Worm (Caenorhabditis elegans): ENCODE measurements around the gene Y50E8A.2.

Gene Y50E8A.2

DNA sequence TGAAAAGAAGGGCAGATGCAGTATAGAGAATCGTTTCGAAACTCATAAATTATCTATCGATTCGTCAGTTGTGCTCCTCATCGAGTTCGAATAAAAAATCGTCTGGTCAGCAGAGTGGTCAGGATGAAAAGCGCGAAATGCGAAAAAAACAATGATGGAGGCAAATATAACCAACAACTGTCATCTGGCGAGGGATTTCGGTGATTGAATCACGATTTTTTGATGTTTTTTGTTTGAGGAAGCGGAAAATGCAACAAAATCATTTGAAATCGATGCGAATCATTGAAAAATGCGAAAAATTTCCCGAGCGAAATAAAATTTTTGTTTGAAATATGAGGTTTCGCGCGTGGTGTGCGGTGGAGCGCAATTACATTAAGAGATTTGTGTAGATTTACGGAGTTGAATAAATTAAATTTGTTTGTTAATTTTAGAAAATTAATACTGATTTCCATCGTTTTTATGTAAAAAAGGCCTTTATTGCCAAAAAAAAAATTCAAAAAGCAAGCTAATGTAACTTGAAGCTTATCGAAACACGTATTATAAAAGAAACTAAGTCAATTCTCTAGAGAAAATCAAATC, 5.6 kb upstream of the Y50E8A.2 start, which contains the start of gene unc-61 (continued):
- no peak for TF ChIP-seq daf-12 (tag; optimal IDR thresholded peaks at IDR 0.05)
- no peak for TF ChIP-seq zag-1 (tag; optimal IDR thresholded peaks at IDR 0.05)
- TF ChIP-seq ces-1 (GFP tag; optimal IDR thresholded peaks at IDR 0.05) = peak; percentile 27
- peak; percentile 87 for TF ChIP-seq nhr-6 (tag; optimal IDR thresholded peaks at IDR 0.05)
- peak; percentile 52 for TF ChIP-seq R02D3.7 (tag; optimal IDR thresholded peaks at IDR 0.05)
- no peak for TF ChIP-seq hlh-30 (tag; optimal IDR thresholded peaks at IDR 0.05; ENCODE audit: insufficient read depth)
- TF ChIP-seq gei-8 (GFP tag; optimal IDR thresholded peaks at IDR 0.05) = no peak
- no peak for TF ChIP-seq F10B5.3 (tag; optimal IDR thresholded peaks at IDR 0.05)
- no peak for TF ChIP-seq ceh-44 (GFP tag; IDR thresholded peaks at IDR 0.05)
- TF ChIP-seq rbr-2 (tag; optimal IDR thresholded peaks at IDR 0.05) = no peak
- no peak for TF ChIP-seq fos-1 (tag; optimal IDR thresholded peaks at IDR 0.05)
- no peak for TF ChIP-seq nhr-111 (GFP tag; optimal IDR thresholded peaks at IDR 0.05)
- TF ChIP-seq lin-38 (GFP tag; IDR thresholded peaks at IDR 0.05) = peak; percentile 85; the same call in 1 of the 2 replicates
- TF ChIP-seq dmd-6 (GFP tag; IDR thresholded peaks at IDR 0.05) = no peak
- TF ChIP-seq ceh-20 (GFP tag; IDR thresholded peaks at IDR 0.05) = no peak
- no peak for TF ChIP-seq nhr-11 (tag; optimal IDR thresholded peaks at IDR 0.05)
- peak; percentile 35 for TF ChIP-seq mes-2 (tag; optimal IDR thresholded peaks at IDR 0.05; ENCODE audit: poor library complexity, severe bottlenecking)

DNA sequence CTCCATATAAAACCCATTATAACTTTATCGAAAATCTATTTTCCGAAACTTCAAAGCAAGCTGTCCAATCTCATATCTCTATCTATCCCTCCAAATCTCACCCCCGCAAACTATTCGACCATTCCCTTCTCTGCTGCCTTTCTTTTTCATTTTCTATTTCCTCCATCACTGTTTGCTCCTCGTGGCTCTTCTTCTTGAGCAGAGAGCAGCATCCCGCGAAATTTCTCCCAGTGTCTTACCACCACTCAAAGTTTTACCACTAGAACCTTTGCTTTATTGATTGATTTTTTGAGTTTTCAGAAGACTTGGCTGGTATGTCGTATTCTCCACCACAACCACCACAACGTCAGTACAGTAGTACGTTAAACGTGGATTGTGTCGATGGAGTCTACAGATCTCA, 689 bp upstream of the Y50E8A.2 start, which contains the start of gene oig-3:
oig-3 (plus strand) TSS at position 301 of the 400 bp plus-strand sequence.
- no peak for TF ChIP-seq arid-1 (GFP tag; conservative IDR thresholded peaks at IDR 0.05)
- no peak for TF ChIP-seq zag-1 (tag; optimal IDR thresholded peaks at IDR 0.05)
- TF ChIP-seq nhr-25 (tag; optimal IDR thresholded peaks at IDR 0.05; ENCODE audit: borderline replicate concordance, insufficient read depth) = no peak
- no peak for TF ChIP-seq nhr-102 (tag; optimal IDR thresholded peaks at IDR 0.05)
- no peak for TF ChIP-seq duxl-1 (tag; optimal IDR thresholded peaks at IDR 0.05; ENCODE audit: poor library complexity)
- TF ChIP-seq ceh-82 (tag; optimal IDR thresholded peaks at IDR 0.05) = no peak
- TF ChIP-seq snpc-4 (tag; optimal IDR thresholded peaks at IDR 0.05) = no peak
- no peak for TF ChIP-seq T26A8.4 (GFP tag; IDR thresholded peaks at IDR 0.05)
- TF ChIP-seq ceh-44 (GFP tag; IDR thresholded peaks at IDR 0.05) = no peak
- TF ChIP-seq hlh-11 (tag; optimal IDR thresholded peaks at IDR 0.05) = no peak
- no peak for TF ChIP-seq php-3 (GFP tag; IDR thresholded peaks at IDR 0.05)
- no peak for TF ChIP-seq F37D6.2 (tag; optimal IDR thresholded peaks at IDR 0.05)
- no peak for TF ChIP-seq aha-1 (tag)
- no peak for TF ChIP-seq hlh-30 (tag; optimal IDR thresholded peaks at IDR 0.05; ENCODE audit: insufficient read depth)
- no peak for TF ChIP-seq lin-39 (tag; optimal IDR thresholded peaks at IDR 0.05)
- no peak for TF ChIP-seq nhr-237 (tag; optimal IDR thresholded peaks at IDR 0.05)
- TF ChIP-seq ZK337.2 (GFP tag; IDR thresholded peaks at IDR 0.05) = no peak
- TF ChIP-seq snpc-1.2 (GFP tag; IDR thresholded peaks at IDR 0.05) = no peak
- TF ChIP-seq dve-1 (tag; optimal IDR thresholded peaks at IDR 0.05; ENCODE audit: insufficient read depth) = no peak

DNA sequence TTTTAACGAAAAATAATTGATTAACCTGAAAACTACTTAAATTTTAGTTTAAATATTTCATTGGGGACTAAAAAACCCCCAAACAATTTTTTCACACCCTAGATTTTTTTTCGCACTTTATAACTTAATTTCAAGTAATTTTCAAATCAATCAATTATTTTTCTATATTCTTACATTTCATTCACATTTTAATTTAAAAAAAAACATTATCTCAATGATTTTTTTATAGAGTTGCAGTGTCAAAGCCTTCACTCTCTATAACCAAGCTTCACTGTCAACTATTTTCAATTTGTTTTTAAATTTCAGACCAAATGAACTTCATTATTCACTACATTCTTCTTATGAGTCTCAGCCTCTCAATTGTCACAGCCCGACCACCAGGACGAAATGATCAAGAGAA, 2.1 kb downstream of the Y50E8A.2 start, which contains the start of gene Y50E8A.1:
Y50E8A.1 (plus strand) TSS at position 301 of the 400 bp plus-strand sequence.
- TF ChIP-seq pqm-1 (tag; optimal IDR thresholded peaks at IDR 0.05) (no peak), aha-1 (tag) (peak; percentile 72)

DNA sequence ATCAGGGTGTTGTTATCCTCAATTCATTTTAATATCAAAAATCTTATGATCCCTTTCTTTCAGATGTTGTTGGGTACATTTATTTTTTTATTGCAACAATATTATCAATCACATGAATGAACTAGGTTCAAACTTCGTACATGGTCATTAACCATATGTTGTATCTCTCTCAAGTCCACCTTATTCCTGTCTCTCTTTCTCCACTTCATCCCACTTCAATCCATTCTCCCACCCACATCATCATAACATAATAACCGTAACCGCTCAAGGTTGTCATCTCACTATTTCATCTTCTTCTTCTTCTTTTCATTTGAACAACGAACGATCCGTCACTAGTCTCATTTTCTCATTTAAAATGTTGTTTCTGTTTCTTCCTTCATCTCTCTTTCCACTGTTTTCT, 3.2 kb downstream of the Y50E8A.2 start:
- TF ChIP-seq nhr-48 (tag; optimal IDR thresholded peaks at IDR 0.05) (peak; percentile 91), fkh-10 (GFP tag; optimal IDR thresholded peaks at IDR 0.05) (no peak), ceh-44 (GFP tag; IDR thresholded peaks at IDR 0.05) (no peak), mxl-3 (GFP tag; optimal IDR thresholded peaks at IDR 0.05) (peak; percentile 3), ceh-62 (tag; optimal IDR thresholded peaks at IDR 0.05) (no peak), Y48G9A.11 (GFP tag; IDR thresholded peaks at IDR 0.05) (no peak), nhr-28 (tag; optimal IDR thresholded peaks at IDR 0.05) (peak; percentile 59), dmd-6 (GFP tag; IDR thresholded peaks at IDR 0.05) (peak; percentile 51), hlh-11 (tag; optimal IDR thresholded peaks at IDR 0.05) (no peak), pha-4 (GFP tag; IDR thresholded peaks at IDR 0.05) (no peak), pha-4 (tag; optimal IDR thresholded peaks at IDR 0.05) (no peak), dve-1 (tag; optimal IDR thresholded peaks at IDR 0.05; ENCODE audit: insufficient read depth) (no peak), F49E8.2 (tag; optimal IDR thresholded peaks at IDR 0.05; ENCODE audit: borderline replicate concordance) (no peak)
